Worm (Caenorhabditis elegans): ENCODE measurements around the gene T02G5.14.
"Not testable (repeated sequence)": the region's sequence is repeated elsewhere in the genome, so short reads cannot be mapped to it uniquely, and the experiment has no call there.

ce11 chrII:7042090-7042489 lies 42.0 kb upstream of the T02G5.14 start:
- TF ChIP-seq ztf-23 (GFP tag; IDR thresholded peaks at IDR 0.05) (peak; percentile 49; the same call in 1 of the 2 replicates), tab-1 (GFP tag; IDR thresholded peaks at IDR 0.05) (peak; percentile 15; the same call in 1 of the 2 replicates), ref-1 (GFP tag; conservative IDR thresholded peaks at IDR 0.05) (0 out of 2 replicates have a peak, but pooled peaks have one; percentile 34), flt-1 (GFP tag; IDR thresholded peaks at IDR 0.05) (peak; percentile 72; the same call in 1 of the 2 replicates)
- TF ChIP-seq T22C8.4 (GFP tag; IDR thresholded peaks at IDR 0.05); cog-1 (tag; optimal IDR thresholded peaks at IDR 0.05); ztf-29 (GFP tag; IDR thresholded peaks at IDR 0.05): not testable (repeated sequence)

Data from whole organism, midembryonic.